Fruit fly (Drosophila melanogaster): ENCODE data around the gene CG14823.

DNA sequence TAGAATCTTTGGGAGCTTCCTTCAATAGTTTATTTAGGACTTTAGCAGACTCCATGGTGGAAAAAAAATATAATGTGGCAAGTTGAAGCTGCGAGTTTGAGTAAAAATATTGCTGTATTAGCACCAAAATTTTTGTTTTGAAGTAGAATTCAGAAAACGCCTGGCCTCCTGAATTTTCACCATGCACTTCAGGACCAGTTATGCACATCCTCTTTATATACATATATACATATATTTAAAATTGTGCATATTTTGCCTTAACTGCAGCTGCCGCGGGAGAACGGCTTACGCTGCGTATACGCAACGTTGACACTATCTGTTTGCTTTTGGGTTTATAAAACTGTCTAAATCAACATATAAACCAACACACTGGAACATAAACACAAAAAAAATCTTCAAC, 39.4 kb upstream of the CG14823 start, which contains the start of gene CG17744:
- TF ChIP-seq CG34422 (GFP tag; IDR thresholded peaks at IDR 0.05) (no peak), CG2889 (GFP tag; IDR thresholded peaks at IDR 0.05) (no peak), CG4854 (GFP tag; optimal IDR thresholded peaks at IDR 0.05) (no peak), rib (GFP tag; IDR thresholded peaks at IDR 0.05) (no peak), Lhr (GFP tag; optimal IDR thresholded peaks at IDR 0.05) (no peak), CG34376 (GFP tag; optimal IDR thresholded peaks at IDR 0.05) (no peak), Oli (tag; optimal IDR thresholded peaks at IDR 0.05) (no peak), Dfd (GFP tag; optimal IDR thresholded peaks at IDR 0.05) (no peak)

Measured in whole organism, embryonic.